Worm (Caenorhabditis elegans): ENCODE measurements around the gene R13D11.10.

R13D11.10 gene

ce11 chrV:801555-802060, 11.4 kb downstream of the R13D11.10 start:
- TF ChIP-seq elt-4 (tag; optimal IDR thresholded peaks at IDR 0.05) (no peak), ztf-16 (tag; optimal IDR thresholded peaks at IDR 0.05) (no peak), ceh-24 (tag; optimal IDR thresholded peaks at IDR 0.05) (no peak), gmeb-2 (tag; optimal IDR thresholded peaks at IDR 0.05) (no peak)

- no peak for TF ChIP-seq ama-1 (optimal IDR thresholded peaks at IDR 0.05)
- no peak for TF ChIP-seq hlh-8 (tag; optimal IDR thresholded peaks at IDR 0.05)
- TF ChIP-seq ceh-2 (tag; optimal IDR thresholded peaks at IDR 0.05): no peak
- no peak for TF ChIP-seq sox-2 (GFP tag; IDR thresholded peaks at IDR 0.05)
- no peak for TF ChIP-seq hlh-6 (tag; optimal IDR thresholded peaks at IDR 0.05)
- TF ChIP-seq gmeb-2 (tag; optimal IDR thresholded peaks at IDR 0.05): no peak
- TF ChIP-seq nhr-232 (tag; optimal IDR thresholded peaks at IDR 0.05): no peak
- TF ChIP-seq ceh-48 (tag; optimal IDR thresholded peaks at IDR 0.05): no peak
- no peak for TF ChIP-seq ceh-19 (GFP tag; optimal IDR thresholded peaks at IDR 0.05)
- TF ChIP-seq sdc-2 (tag; optimal IDR thresholded peaks at IDR 0.05): no peak
- TF ChIP-seq hlh-13 (GFP tag; optimal IDR thresholded peaks at IDR 0.05): no peak
- no peak for TF ChIP-seq fkh-10 (GFP tag; optimal IDR thresholded peaks at IDR 0.05)
- TF ChIP-seq tbx-7 (tag; optimal IDR thresholded peaks at IDR 0.05): no peak
Measured at ce11 chrV:800271-800670, 12.7 kb downstream of the R13D11.10 start.

ce11 chrV:797241-797640, 15.8 kb downstream of the R13D11.10 start:
- TF ChIP-seq hlh-15 (tag; optimal IDR thresholded peaks at IDR 0.05) (no peak), zip-5 (tag; optimal IDR thresholded peaks at IDR 0.05) (no peak), pqm-1 (tag; optimal IDR thresholded peaks at IDR 0.05) (no peak), ceh-9 (tag; optimal IDR thresholded peaks at IDR 0.05) (no peak), Y22D7AL.16 (tag; optimal IDR thresholded peaks at IDR 0.05) (no peak), fax-1 (tag; optimal IDR thresholded peaks at IDR 0.05) (no peak), F13H6.1 (tag; optimal IDR thresholded peaks at IDR 0.05) (no peak), C08G9.2 (tag; optimal IDR thresholded peaks at IDR 0.05) (no peak), pha-4 (tag; optimal IDR thresholded peaks at IDR 0.05) (no peak)

- no peak for TF ChIP-seq pha-2 (tag; optimal IDR thresholded peaks at IDR 0.05)
- no peak for TF ChIP-seq ceh-48 (tag; optimal IDR thresholded peaks at IDR 0.05)
- TF ChIP-seq pha-4 (tag; optimal IDR thresholded peaks at IDR 0.05): no peak
- no peak for TF ChIP-seq K09A11.1 (tag; optimal IDR thresholded peaks at IDR 0.05; ENCODE audit: insufficient read depth)
- no peak for TF ChIP-seq hlh-13 (GFP tag; optimal IDR thresholded peaks at IDR 0.05)
- no peak for TF ChIP-seq ceh-22 (tag; optimal IDR thresholded peaks at IDR 0.05)
- no peak for TF ChIP-seq ceh-9 (tag; optimal IDR thresholded peaks at IDR 0.05)
- no peak for TF ChIP-seq syd-9 (tag; optimal IDR thresholded peaks at IDR 0.05)
- no peak for TF ChIP-seq hlh-6 (tag; optimal IDR thresholded peaks at IDR 0.05)
- TF ChIP-seq elt-2 (tag; optimal IDR thresholded peaks at IDR 0.05): no peak
- TF ChIP-seq F13H6.1 (tag; optimal IDR thresholded peaks at IDR 0.05): no peak
- no peak for TF ChIP-seq K02D7.2 (tag; optimal IDR thresholded peaks at IDR 0.05)
- no peak for TF ChIP-seq ceh-45 (GFP tag; IDR thresholded peaks at IDR 0.05)
- TF ChIP-seq che-1 (tag; optimal IDR thresholded peaks at IDR 0.05): no peak
- no peak for TF ChIP-seq ceh-31 (tag; optimal IDR thresholded peaks at IDR 0.05)
- no peak for TF ChIP-seq ceh-14 (tag; optimal IDR thresholded peaks at IDR 0.05)
- no peak for TF ChIP-seq dve-1 (tag; optimal IDR thresholded peaks at IDR 0.05)
- no peak for TF ChIP-seq unc-3 (GFP tag; conservative IDR thresholded peaks at IDR 0.05)
- TF ChIP-seq unc-3 (tag; optimal IDR thresholded peaks at IDR 0.05): no peak
- TF ChIP-seq tbx-2 (tag; optimal IDR thresholded peaks at IDR 0.05): no peak
- no peak for TF ChIP-seq hlh-8 (tag; optimal IDR thresholded peaks at IDR 0.05)
Measured at ce11 chrV:794092-794491, 18.9 kb downstream of the R13D11.10 start.

Data from whole organism, late embryonic.